Fruit fly (Drosophila melanogaster) whole organism, larva: ENCODE results near the gene CG10147.

Experiments
- noc ChIP-seq: fragments of 200-800 bp; sonication (Bioruptor generic); optimal IDR thresholded peaks from 3 replicates; lab custom pipeline; 2019; ENCODE audit warnings: missing biosample characterization, mild to moderate bottlenecking, missing genetic modification characterization, moderate library complexity

The CG10147 gene

dm6 chr3L:6467691-6468329 lies 20.4 kb downstream of the CG10147 start:
- no peak for TF ChIP-seq noc (tag; lab: Kevin White, UChicago)

dm6 chr3L:6462199-6462598 lies 26.0 kb downstream of the CG10147 start:
- TF ChIP-seq noc (tag; lab: Kevin White, UChicago) = no peak

DNA sequence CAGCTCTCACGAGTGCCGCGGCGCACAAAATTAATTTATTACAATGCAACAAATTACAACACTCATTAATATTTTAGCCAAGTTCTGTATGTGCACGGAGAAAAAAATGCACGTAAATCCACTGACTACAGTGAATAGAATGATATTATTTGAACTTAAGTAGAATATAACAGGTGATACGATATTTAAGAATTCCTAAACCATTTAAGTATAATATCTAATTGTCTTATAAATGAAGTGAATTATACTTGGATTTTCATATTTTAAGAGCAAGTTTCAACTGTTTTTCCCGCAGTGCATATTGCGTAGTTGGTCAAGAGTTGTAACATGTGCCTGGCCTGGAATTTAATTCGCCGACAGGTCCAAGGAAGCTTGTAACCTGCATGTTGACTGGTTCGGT lies 29.5 kb downstream of the CG10147 start:
- TF ChIP-seq noc (tag; lab: Kevin White, UChicago) = no peak

DNA sequence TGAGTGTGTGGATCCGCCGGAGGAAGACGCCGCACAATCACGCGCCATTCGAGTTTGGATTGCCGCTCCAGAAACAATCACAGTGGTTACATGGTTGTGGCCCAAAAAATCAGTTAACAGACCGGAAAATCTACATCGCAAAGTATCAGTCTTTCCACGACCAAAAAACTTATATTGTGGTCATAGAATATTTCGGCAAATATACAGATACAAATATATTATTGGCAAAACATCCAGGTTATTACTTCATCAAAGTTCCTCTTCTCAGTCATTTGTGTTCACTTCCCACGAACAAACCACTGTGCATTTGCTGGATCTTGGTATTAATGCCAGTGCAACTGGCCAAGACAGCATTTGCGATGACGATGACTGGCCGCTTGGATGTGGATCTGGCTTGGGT lies 30.3 kb downstream of the CG10147 start:
- no peak for TF ChIP-seq noc (tag; lab: Kevin White, UChicago)

dm6 chr3L:6457208-6457607 lies 31.0 kb downstream of the CG10147 start:
- TF ChIP-seq noc (tag; lab: Kevin White, UChicago) = no peak

- TF ChIP-seq noc (tag; lab: Kevin White, UChicago) = no peak
Observed at dm6 chr3L:6455383-6455782, 32.8 kb downstream of the CG10147 start.

DNA sequence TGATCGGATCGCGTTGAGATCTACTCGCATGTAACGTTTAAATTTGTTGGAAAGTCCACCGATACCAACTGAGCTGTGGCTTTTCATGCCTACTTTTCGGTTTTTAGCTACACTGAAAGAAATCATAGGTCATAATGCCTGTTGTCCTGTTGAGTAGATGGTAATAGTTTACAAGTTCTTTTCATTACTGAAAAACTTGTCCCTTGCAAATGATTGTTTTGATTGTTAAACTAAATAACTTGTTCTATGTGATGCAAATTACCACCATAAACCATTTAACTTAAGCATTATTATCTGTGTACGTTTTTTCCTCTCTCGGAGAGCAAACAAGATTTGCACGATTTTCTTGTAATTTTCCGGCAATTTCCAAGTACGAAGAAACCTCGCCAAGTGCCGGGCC lies 34.7 kb downstream of the CG10147 start:
- no peak for TF ChIP-seq noc (tag; lab: Kevin White, UChicago)

DNA sequence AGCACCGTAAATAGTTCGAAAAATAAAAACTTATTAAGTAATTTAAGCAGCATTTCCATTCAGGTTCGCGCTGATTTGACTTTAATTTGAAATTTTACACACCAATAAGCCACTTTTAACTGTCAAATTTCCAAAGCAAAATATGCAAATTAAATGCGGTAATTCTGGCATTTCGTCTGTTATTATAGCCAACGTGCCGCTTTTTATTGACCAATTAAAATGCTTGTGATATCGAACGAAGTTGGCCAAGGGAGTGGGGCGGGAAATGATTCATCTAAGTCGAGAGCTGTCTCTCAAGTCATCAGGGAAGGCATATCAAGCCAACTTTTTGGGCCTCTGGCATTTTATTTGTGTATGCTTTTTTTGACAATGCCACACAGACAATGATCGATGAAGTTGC lies 35.9 kb downstream of the CG10147 start:
- no peak for TF ChIP-seq noc (tag; lab: Kevin White, UChicago)

DNA sequence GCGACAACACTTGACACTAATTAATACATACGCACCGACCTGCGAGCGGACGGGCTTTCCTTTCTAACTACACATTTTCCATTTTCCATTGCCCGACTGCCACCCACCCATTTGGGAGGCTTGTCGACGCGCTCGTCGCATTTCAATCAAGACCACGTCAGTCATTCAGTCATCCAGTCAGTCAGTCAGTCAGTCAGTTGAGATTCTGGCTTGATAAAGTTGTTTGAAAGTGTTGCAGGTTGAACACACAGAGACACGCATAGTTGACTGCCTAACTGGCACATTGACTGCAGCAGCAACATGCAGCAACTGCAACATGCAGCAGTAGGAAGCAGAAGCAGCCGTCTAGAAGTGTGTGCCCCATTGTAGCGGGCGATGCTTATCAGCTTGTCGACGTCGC lies 36.7 kb downstream of the CG10147 start:
- no peak for TF ChIP-seq noc (tag; lab: Kevin White, UChicago)

DNA sequence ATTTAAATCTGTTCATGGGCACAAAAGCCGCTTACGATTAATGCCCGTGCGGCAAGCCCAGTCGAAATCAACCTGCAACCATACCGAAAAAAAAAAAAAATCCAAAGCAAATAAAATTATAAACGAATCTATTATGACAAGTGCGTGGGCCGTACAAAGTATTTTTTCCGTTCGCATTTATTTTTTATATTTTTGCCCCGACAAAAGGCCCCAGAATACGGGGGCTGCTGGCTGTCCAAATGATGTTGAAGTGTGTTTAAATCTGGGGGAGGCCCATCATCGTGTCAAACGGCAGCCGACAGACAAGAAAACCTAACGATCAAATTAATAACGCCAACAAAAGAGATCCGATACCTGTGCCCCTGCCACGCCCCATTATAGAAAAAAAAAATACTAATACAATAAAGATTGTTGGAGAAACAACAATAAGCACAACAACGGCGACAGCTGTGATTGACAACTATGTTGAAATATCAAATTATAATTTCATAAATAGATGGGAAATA lies 39.0 kb downstream of the CG10147 start:
- no peak for TF ChIP-seq noc (tag; lab: Kevin White, UChicago)

DNA sequence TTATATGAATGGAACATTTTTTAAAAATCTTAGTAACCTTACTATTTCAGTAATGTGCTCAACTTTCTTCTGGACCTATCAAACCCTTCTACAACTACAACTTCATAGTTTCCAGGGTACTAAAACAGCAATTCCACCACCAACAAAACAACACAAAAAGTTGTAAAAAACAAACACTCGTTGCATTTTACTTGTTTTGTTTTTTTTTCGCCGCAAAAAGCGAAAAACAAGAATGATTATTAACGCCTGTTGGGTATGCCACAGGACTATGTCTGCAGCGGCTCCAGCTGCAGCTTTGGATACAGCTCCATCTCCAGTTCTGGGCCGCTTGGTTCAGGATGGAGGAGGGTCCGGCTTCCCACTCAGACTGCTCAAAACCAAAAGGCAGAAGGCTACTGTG lies 40.5 kb downstream of the CG10147 start:
- TF ChIP-seq noc (tag; lab: Kevin White, UChicago) = no peak

- TF ChIP-seq noc (tag; lab: Kevin White, UChicago) = no peak
Observed at dm6 chr3L:6447203-6447602, 41.0 kb downstream of the CG10147 start.

DNA sequence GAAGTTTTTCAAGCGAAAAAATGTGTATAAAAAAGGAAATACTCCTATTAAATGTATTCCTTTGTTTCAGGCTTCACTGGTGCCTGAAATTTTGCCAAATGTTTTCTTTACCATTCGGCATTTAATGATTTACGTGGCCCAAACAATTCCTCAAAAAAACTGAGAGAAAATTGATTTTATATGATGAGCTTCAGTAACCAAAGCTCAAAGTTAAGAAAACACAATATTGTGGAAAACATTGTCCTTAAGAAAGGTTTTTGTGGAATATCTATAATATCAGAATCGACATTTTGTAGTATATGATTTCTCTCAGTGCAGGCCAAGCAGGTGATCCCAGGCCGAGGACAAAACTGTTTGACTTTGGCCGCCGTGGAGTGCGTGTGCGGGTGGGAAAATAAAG lies 41.7 kb downstream of the CG10147 start:
- no peak for TF ChIP-seq noc (tag; lab: Kevin White, UChicago)

DNA sequence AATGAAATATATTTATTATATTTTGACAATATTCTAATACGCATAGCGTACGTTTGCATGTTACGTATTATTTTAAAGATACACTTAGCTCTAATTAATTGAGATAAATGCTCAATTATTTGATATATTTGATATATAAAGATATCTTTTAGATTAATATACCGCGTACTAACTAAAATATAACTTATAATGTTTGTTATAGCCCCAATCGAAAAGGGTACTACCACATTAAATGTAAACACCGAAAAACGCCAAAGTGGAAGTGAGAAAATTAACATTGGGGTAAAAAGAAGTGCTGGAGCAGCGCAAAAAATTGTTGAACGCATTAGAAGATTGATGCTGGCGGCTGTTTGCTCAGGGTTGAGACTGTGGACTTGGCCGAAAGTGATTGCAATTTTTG lies 45.0 kb downstream of the CG10147 start:
- no peak for TF ChIP-seq noc (tag; lab: Kevin White, UChicago)

DNA sequence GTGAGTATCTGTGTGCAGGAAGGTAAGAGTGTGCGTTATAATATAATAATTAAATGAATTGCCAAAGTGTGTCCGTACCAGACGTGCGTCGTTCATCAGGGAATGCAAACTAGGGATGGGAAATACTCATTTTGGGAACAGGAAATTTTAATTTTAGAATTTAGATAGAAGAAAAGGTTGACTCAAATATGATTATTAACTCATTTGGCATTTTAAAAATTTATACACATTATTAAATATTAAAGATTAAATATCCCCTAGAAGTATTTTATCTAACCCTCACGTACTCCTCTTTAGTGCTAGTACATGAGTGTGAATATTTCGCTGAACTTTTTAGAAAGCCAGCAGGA lies 47.8 kb downstream of the CG10147 start:
- no peak for TF ChIP-seq noc (tag; lab: Kevin White, UChicago)

DNA sequence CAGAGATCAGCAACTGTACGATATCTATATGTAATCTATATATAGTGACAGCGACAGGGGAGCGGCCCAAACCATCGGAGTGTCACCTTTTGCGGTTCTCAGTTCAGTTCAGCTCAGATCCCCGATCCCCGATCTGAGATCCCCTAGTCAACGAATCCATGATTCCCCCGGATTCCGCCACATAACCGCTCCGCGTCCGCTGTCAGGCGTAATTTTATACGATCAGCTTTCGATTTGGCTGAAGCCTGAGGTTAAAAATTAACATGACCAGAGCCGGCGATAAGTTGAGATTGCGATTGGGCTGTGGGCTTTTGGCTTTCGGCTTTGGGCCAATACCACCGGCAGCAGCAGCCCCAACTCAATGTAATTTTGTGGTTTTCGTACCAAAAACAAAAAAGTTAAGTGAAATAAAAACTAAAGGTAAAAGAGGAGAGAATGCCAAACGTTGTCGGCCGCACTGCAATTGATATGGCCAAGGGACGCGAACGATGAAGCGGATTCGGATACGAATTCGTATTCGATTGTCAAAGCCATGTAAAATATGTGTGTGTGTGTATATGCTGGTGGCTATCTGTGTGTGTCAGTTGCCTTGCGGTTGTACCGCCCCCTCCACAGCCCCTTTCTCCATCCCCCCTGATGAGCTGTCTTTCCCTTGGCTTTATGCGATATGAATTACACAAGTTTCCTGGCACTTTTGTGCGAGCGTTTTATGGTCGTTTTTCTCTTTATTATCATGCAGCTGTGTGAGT lies 48.3 kb downstream of the CG10147 start:
- no peak for TF ChIP-seq noc (tag; lab: Kevin White, UChicago)

DNA sequence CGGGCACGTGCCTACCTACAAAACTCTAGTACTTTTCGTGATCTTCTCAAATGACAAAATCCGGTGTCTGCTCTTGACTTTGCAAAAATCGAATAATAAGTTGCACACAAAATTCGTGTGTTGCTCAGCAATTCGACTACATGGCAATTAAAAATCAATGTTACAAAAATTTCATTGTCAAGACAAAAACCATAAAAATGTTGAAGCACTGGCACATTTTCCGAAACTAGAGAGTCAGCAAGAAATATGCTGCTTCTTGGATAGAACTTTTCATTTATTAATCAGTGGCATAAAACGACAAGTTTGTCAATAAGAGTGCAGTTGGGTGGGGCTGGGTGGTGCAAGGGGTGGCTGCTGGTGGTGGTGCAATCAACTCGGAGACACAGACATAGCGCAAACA lies 51.0 kb downstream of the CG10147 start:
- no peak for TF ChIP-seq noc (tag; lab: Kevin White, UChicago)
